Fruit fly (Drosophila melanogaster) whole organism, pupa: Measurements from ENCODE around the gene Twdlalpha.

Experiments
- CG12605 ChIP-seq: fragments of 200-800 bp; sonication (Bioruptor generic); IDR thresholded peaks from 2 replicates; pipeline ENCODE4 v1.3.6; 2022; ENCODE audit warnings: missing biosample characterization, missing genetic modification characterization
- CG14655 ChIP-seq: fragments of 200-800 bp; sonication (Bioruptor generic); optimal IDR thresholded peaks from 3 replicates; lab custom pipeline; 2017; ENCODE audit warnings: mild to moderate bottlenecking, missing biosample characterization, missing genetic modification reagents, missing genetic modification characterization
- CG15710 ChIP-seq: fragments of 200-800 bp; sonication (Bioruptor generic); optimal IDR thresholded peaks from 2 replicates; lab custom pipeline; 2018; ENCODE audit warnings: missing biosample characterization, mild to moderate bottlenecking, missing genetic modification characterization, moderate library complexity
- CG34367 ChIP-seq: fragments of 200-800 bp; sonication (Bioruptor generic); optimal IDR thresholded peaks from 2 replicates; lab custom pipeline; 2018; ENCODE audit warnings: missing biosample characterization, mild to moderate bottlenecking, missing genetic modification characterization
- CG4496 ChIP-seq: fragments of 200-800 bp; sonication (Bioruptor generic); IDR thresholded peaks from 3 replicates; pipeline ENCODE4 v1.3.6; 2022; ENCODE audit warnings: missing biosample characterization, missing genetic modification characterization
- CG8301 ChIP-seq: fragments of 200-800 bp; sonication (Bioruptor generic); optimal IDR thresholded peaks from 2 replicates; lab custom pipeline; 2018; ENCODE audit warnings: missing biosample characterization, mild to moderate bottlenecking, missing genetic modification characterization
- CG9948 ChIP-seq: fragments of 200-800 bp; sonication (Bioruptor generic); optimal IDR thresholded peaks from 2 replicates; lab custom pipeline; 2018; ENCODE audit warnings: missing biosample characterization, mild to moderate bottlenecking, missing genetic modification characterization, moderate library complexity
- D1 ChIP-seq: fragments of 200-800 bp; sonication (Bioruptor generic); optimal IDR thresholded peaks from 2 replicates; lab custom pipeline; 2018; ENCODE audit warnings: missing biosample characterization, mild to moderate bottlenecking, missing genetic modification characterization, moderate library complexity
- EcR ChIP-seq: fragments of 200-800 bp; sonication (Bioruptor generic); optimal IDR thresholded peaks from 3 replicates; lab custom pipeline; 2019; ENCODE audit warnings: missing biosample characterization, missing genetic modification characterization, mild to moderate bottlenecking, moderate library complexity, missing genetic modification reagents
- Ets98B ChIP-seq: fragments of 200-800 bp; sonication (Bioruptor generic); IDR thresholded peaks from 2 replicates; pipeline ENCODE4 v1.3.6; 2022; ENCODE audit warnings: missing biosample characterization, missing genetic modification characterization
- Pif1A ChIP-seq: fragments of 200-800 bp; sonication (Bioruptor generic); optimal IDR thresholded peaks from 3 replicates; lab custom pipeline; 2016; ENCODE audit warnings: missing biosample characterization, missing genetic modification characterization
- fd96Ca ChIP-seq: fragments of 200-800 bp; sonication (Bioruptor generic); IDR thresholded peaks from 3 replicates; pipeline ENCODE4 v1.3.6; 2022; ENCODE audit warnings: missing biosample characterization, missing genetic modification characterization
- rn ChIP-seq: fragments of 200-800 bp; sonication (Bioruptor generic); IDR thresholded peaks from 2 replicates; pipeline ENCODE4 v1.3.6; 2022; ENCODE audit warnings: missing biosample characterization, missing genetic modification characterization

DNA sequence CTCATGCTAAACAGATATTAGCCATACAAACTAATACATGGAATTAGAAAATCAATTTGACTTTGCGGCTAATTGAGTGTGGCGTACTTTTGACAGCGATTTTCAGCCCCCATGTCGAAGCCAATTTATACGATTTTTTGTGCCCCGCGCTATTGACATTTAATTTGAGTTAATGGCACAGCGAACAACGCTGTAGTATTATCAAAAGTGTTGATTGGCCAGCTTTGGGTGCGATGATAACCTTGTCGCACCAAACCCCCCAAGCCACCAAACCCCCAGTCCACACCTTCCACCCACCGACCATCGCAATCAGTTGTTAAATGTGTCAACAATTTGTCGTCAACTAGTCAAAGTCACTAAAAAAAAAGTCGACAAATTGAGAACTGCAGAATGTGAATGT lies 6.7 kb downstream of the Twdlalpha start:
- no peak for TF ChIP-seq CG4496
- no peak for TF ChIP-seq CG14655 (GFP tag; lab: Kevin White, UChicago)
- no peak for TF ChIP-seq D1
- TF ChIP-seq fd96Ca (GFP tag; lab: Robert Waterston, UW): no peak
- no peak for TF ChIP-seq CG8301 (tag; lab: Kevin White, UChicago)
- no peak for TF ChIP-seq rn (GFP tag; lab: Robert Waterston, UW)
- TF ChIP-seq Pif1A (GFP tag; lab: Kevin White, UChicago): no peak
- TF ChIP-seq CG12605 (GFP tag; lab: Robert Waterston, UW): no peak
- TF ChIP-seq CG15710 (tag; lab: Kevin White, UChicago): no peak
- TF ChIP-seq Ets98B: no peak
- TF ChIP-seq CG34367 (tag; lab: Kevin White, UChicago): no peak
- no peak for TF ChIP-seq EcR (GFP tag; lab: Kevin White, UChicago)
- TF ChIP-seq CG9948 (tag; lab: Kevin White, UChicago): no peak
